Worm (Caenorhabditis elegans) whole organism, L1 larva: ENCODE measurements around the gene let-70.

ENCODE experiments used
- C16A3.4 ChIP-seq: fragments of 150-350 bp; optimal IDR thresholded peaks from 2 replicates; lab custom pipeline; 2014; ENCODE audit warnings: missing biosample characterization, missing genetic modification characterization
- Y116A8C.19 ChIP-seq: sonication (generic microtip); optimal IDR thresholded peaks from 2 replicates; lab custom pipeline; 2016; ENCODE audit warnings: missing compliant biosample characterization, missing genetic modification characterization, borderline replicate concordance
- aha-1 ChIP-seq: fragments of 150-350 bp; optimal IDR thresholded peaks from 2 replicates; lab custom pipeline; 2014; ENCODE audit warnings: missing biosample characterization, missing genetic modification characterization
- alr-1 ChIP-seq: fragments of 200-800 bp; sonication (Bioruptor generic); optimal IDR thresholded peaks from 2 replicates; lab custom pipeline; 2018; ENCODE audit warnings: borderline replicate concordance, mild to moderate bottlenecking, missing genetic modification characterization, missing compliant biosample characterization
- aly-2 ChIP-seq: fragments of 150-350 bp; optimal IDR thresholded peaks from 2 replicates; lab custom pipeline; 2014; ENCODE audit warnings: missing biosample characterization, missing genetic modification characterization
- blmp-1 ChIP-seq: fragments of 150-350 bp; optimal IDR thresholded peaks from 2 replicates; lab custom pipeline; 2014; ENCODE audit warnings: missing biosample characterization, missing genetic modification characterization
- ceh-63 ChIP-seq: fragments of 200-800 bp; sonication (Bioruptor generic); optimal IDR thresholded peaks from 2 replicates; lab custom pipeline; 2018; ENCODE audit warnings: mild to moderate bottlenecking, missing genetic modification characterization, missing compliant biosample characterization
- ceh-82 ChIP-seq, 3 experiments: fragments of 150-350 bp in 1 of 3; sonication (generic microtip) in 2 of 3; optimal IDR thresholded peaks; 2 replicates each; lab custom pipeline; 2014 to 2017; ENCODE audit warnings: missing biosample characterization in 3 of 3, missing genetic modification characterization in 3 of 3
- ceh-88 ChIP-seq: fragments of 200-800 bp; sonication (Bioruptor generic); IDR thresholded peaks from 2 replicates; pipeline ENCODE4 v1.3.6; 2022; ENCODE audit warnings: missing genetic modification characterization, missing compliant biosample characterization
- ceh-90 ChIP-seq: sonication (generic microtip); optimal IDR thresholded peaks from 2 replicates; lab custom pipeline; 2016; ENCODE audit warnings: missing genetic modification characterization, missing compliant biosample characterization
- dpl-1 ChIP-seq, 3 experiments: fragments of 150-350 bp in 2 of 3; sonication (generic microtip) in 1 of 3; optimal IDR thresholded peaks; 2 replicates each; lab custom pipeline; 2014 to 2017; ENCODE audit warnings: missing biosample characterization in 3 of 3, missing genetic modification characterization in 3 of 3, missing genetic modification reagents in 3 of 3
- dsc-1 ChIP-seq: sonication (generic microtip); optimal IDR thresholded peaks from 2 replicates; lab custom pipeline; 2016; ENCODE audit warnings: mild to moderate bottlenecking, missing genetic modification characterization, missing compliant biosample characterization
- efl-1 ChIP-seq, 4 experiments: fragments of 150-350 bp; optimal IDR thresholded peaks in 3 of 4; peaks in 1 of 4; 1 replicate in 1 of 4; 2 replicates in 3 of 4; lab custom pipeline; 2014; ENCODE audit warnings: missing biosample characterization in 2 of 4, missing genetic modification characterization in 2 of 4, missing genetic modification reagents in 2 of 4
- egl-13 ChIP-seq: sonication (generic microtip); optimal IDR thresholded peaks from 2 replicates; lab custom pipeline; 2016; ENCODE audit warnings: missing genotype, missing genetic modification reagents, missing genetic modification characterization, missing compliant biosample characterization
- egl-27 ChIP-seq, 2 experiments: fragments of 150-350 bp in 1 of 2; sonication (generic microtip); optimal IDR thresholded peaks; 3 replicates each; lab custom pipeline; 2017 to 2018; ENCODE audit warnings: missing biosample characterization in 2 of 2, missing genetic modification characterization in 2 of 2, missing genetic modification reagents in 2 of 2
- elt-2 ChIP-seq: sonication (generic microtip); optimal IDR thresholded peaks from 2 replicates; lab custom pipeline; 2016; ENCODE audit warnings: missing genetic modification characterization, mild to moderate bottlenecking, inconsistent platforms, missing compliant biosample characterization, missing genetic modification reagents
- elt-3 ChIP-seq, 6 experiments: fragments of 150-350 bp in 1 of 6; sonication (generic microtip); optimal IDR thresholded peaks; 2 replicates each; lab custom pipeline; 2017 to 2018; ENCODE audit warnings: missing biosample characterization in 6 of 6, missing genetic modification characterization in 6 of 6, inconsistent platforms in 1 of 6
- ets-5 ChIP-seq: fragments of 200-800 bp; sonication (Bioruptor generic); IDR thresholded peaks from 2 replicates; pipeline ENCODE4 v1.3.6; 2022; ENCODE audit warnings: missing genetic modification characterization, missing compliant biosample characterization
- fkh-10 ChIP-seq: sonication (generic microtip); optimal IDR thresholded peaks from 2 replicates; lab custom pipeline; 2017; ENCODE audit warnings: missing biosample characterization, missing genetic modification reagents, missing genetic modification characterization
- fkh-4 ChIP-seq: sonication (generic microtip); optimal IDR thresholded peaks from 2 replicates; lab custom pipeline; 2016; ENCODE audit warnings: missing compliant biosample characterization, missing genetic modification characterization, borderline replicate concordance
- fkh-8 ChIP-seq: sonication (generic microtip); optimal IDR thresholded peaks from 2 replicates; lab custom pipeline; 2016; ENCODE audit warnings: mild to moderate bottlenecking, missing genetic modification characterization, missing compliant biosample characterization
- grh-1 ChIP-seq: fragments of 200-800 bp; sonication (Bioruptor generic); IDR thresholded peaks from 2 replicates; pipeline ENCODE4 v1.3.6; 2022; ENCODE audit warnings: missing genetic modification reagents, missing genetic modification characterization, missing compliant biosample characterization
- hpl-2 ChIP-seq: fragments of 150-350 bp; optimal IDR thresholded peaks from 2 replicates; lab custom pipeline; 2014; ENCODE audit warnings: missing biosample characterization, missing genetic modification reagents, missing genetic modification characterization
- jun-1 ChIP-seq: fragments of 150-350 bp; optimal IDR thresholded peaks from 2 replicates; lab custom pipeline; 2014; ENCODE audit warnings: missing biosample characterization, missing genetic modification reagents, missing genetic modification characterization
- lin-13 ChIP-seq: fragments of 150-350 bp; optimal IDR thresholded peaks from 2 replicates; lab custom pipeline; 2014; ENCODE audit warnings: missing biosample characterization, missing genetic modification reagents, missing genetic modification characterization
- lin-35 ChIP-seq, 2 experiments: fragments of 150-350 bp; optimal IDR thresholded peaks; 2 replicates each; lab custom pipeline; 2014; ENCODE audit warnings: missing biosample characterization in 2 of 2, missing genetic modification characterization in 2 of 2, missing genetic modification reagents in 2 of 2
- lin-39 ChIP-seq: fragments of 150-350 bp; optimal IDR thresholded peaks from 2 replicates; lab custom pipeline; 2014; ENCODE audit warnings: missing biosample characterization, missing genetic modification reagents, missing genetic modification characterization
- lsy-2 ChIP-seq, 2 experiments: fragments of 150-350 bp; optimal IDR thresholded peaks; 2 replicates each; lab custom pipeline; 2014; ENCODE audit warnings: missing biosample characterization in 2 of 2, missing genetic modification characterization in 2 of 2
- mef-2 ChIP-seq: fragments of 150-350 bp; optimal IDR thresholded peaks from 2 replicates; lab custom pipeline; 2014; ENCODE audit warnings: missing biosample characterization, missing genetic modification characterization
- mep-1 ChIP-seq: fragments of 150-350 bp; optimal IDR thresholded peaks from 2 replicates; lab custom pipeline; 2014; ENCODE audit warnings: missing biosample characterization, missing genetic modification characterization
- nhr-11 ChIP-seq: fragments of 150-350 bp; optimal IDR thresholded peaks from 2 replicates; lab custom pipeline; 2014; ENCODE audit warnings: missing biosample characterization, missing genetic modification characterization
- nhr-12 ChIP-seq: sonication (generic microtip); optimal IDR thresholded peaks from 2 replicates; lab custom pipeline; 2017; ENCODE audit warnings: missing biosample characterization, missing genetic modification characterization
- nhr-20 ChIP-seq: sonication (generic microtip); optimal IDR thresholded peaks from 2 replicates; lab custom pipeline; 2016; ENCODE audit warnings: mild to moderate bottlenecking, missing genetic modification characterization, missing compliant biosample characterization
- nhr-237 ChIP-seq: fragments of 150-350 bp; optimal IDR thresholded peaks from 2 replicates; lab custom pipeline; 2014; ENCODE audit warnings: missing biosample characterization, missing genetic modification characterization
- nhr-28 ChIP-seq: fragments of 150-350 bp; optimal IDR thresholded peaks from 2 replicates; lab custom pipeline; 2014; ENCODE audit warnings: missing biosample characterization, missing genetic modification characterization
- nhr-47 ChIP-seq: sonication (generic microtip); optimal IDR thresholded peaks from 2 replicates; lab custom pipeline; 2016; ENCODE audit warnings: mild to moderate bottlenecking, missing genetic modification characterization, moderate library complexity, missing compliant biosample characterization
- nhr-71 ChIP-seq: sonication (generic microtip); optimal IDR thresholded peaks from 2 replicates; lab custom pipeline; 2016; ENCODE audit warnings: mild to moderate bottlenecking, missing genetic modification characterization, moderate library complexity, missing compliant biosample characterization
- nhr-77 ChIP-seq: fragments of 150-350 bp; optimal IDR thresholded peaks from 2 replicates; lab custom pipeline; 2014; ENCODE audit warnings: missing biosample characterization, missing genetic modification characterization
- nhr-90 ChIP-seq: sonication (generic microtip); optimal IDR thresholded peaks from 2 replicates; lab custom pipeline; 2016; ENCODE audit warnings: mild to moderate bottlenecking, missing genetic modification characterization, missing compliant biosample characterization; ENCODE audit not compliant: poor library complexity
- pag-3 ChIP-seq: sonication (generic microtip); optimal IDR thresholded peaks from 2 replicates; lab custom pipeline; 2017; ENCODE audit warnings: missing genetic modification characterization, mild to moderate bottlenecking, missing compliant biosample characterization, antibody characterized with exemption, borderline replicate concordance; ENCODE audit not compliant: insufficient read depth
- skn-1 ChIP-seq: fragments of 150-350 bp; optimal IDR thresholded peaks from 2 replicates; lab custom pipeline; 2014; ENCODE audit warnings: missing biosample characterization, missing genetic modification characterization
- snu-23 ChIP-seq: sonication (generic microtip); optimal IDR thresholded peaks from 2 replicates; lab custom pipeline; 2016; ENCODE audit warnings: missing genetic modification characterization, missing compliant biosample characterization
- sox-4 ChIP-seq: sonication (generic microtip); optimal IDR thresholded peaks from 2 replicates; lab custom pipeline; 2016; ENCODE audit warnings: missing genetic modification characterization, missing compliant biosample characterization
- sptf-1 ChIP-seq: fragments of 150-350 bp; optimal IDR thresholded peaks from 2 replicates; lab custom pipeline; 2014; ENCODE audit warnings: missing biosample characterization, missing genetic modification characterization
- sup-37 ChIP-seq: fragments of 200-800 bp; sonication (Bioruptor generic); optimal IDR thresholded peaks from 2 replicates; lab custom pipeline; 2018; ENCODE audit warnings: mild to moderate bottlenecking, missing genetic modification characterization, missing compliant biosample characterization
- unc-130 ChIP-seq: fragments of 150-350 bp; optimal IDR thresholded peaks from 2 replicates; lab custom pipeline; 2017; ENCODE audit warnings: missing biosample characterization, missing genetic modification characterization, inconsistent platforms
- unc-62 ChIP-seq: fragments of 150-350 bp; optimal IDR thresholded peaks from 2 replicates; lab custom pipeline; 2014; ENCODE audit warnings: missing biosample characterization, missing genetic modification reagents, missing genetic modification characterization
- unc-86 ChIP-seq: sonication (generic microtip); optimal IDR thresholded peaks from 2 replicates; lab custom pipeline; 2016; ENCODE audit warnings: missing genetic modification characterization, missing compliant biosample characterization
- unc-98 ChIP-seq: fragments of 200-800 bp; sonication (Bioruptor generic); IDR thresholded peaks from 2 replicates; pipeline ENCODE4 v1.3.6; 2022; ENCODE audit warnings: missing genetic modification characterization, missing compliant biosample characterization
- xbp-1 ChIP-seq: sonication (generic microtip); optimal IDR thresholded peaks from 2 replicates; lab custom pipeline; 2016; ENCODE audit warnings: missing genetic modification characterization, missing compliant biosample characterization
- ztf-11 ChIP-seq, 2 experiments: sonication (generic microtip); optimal IDR thresholded peaks; 2 replicates each; lab custom pipeline; 2016 to 2017; ENCODE audit warnings: missing genetic modification characterization in 2 of 2, missing biosample characterization in 1 of 2, missing compliant biosample characterization in 1 of 2

The let-70 gene

DNA sequence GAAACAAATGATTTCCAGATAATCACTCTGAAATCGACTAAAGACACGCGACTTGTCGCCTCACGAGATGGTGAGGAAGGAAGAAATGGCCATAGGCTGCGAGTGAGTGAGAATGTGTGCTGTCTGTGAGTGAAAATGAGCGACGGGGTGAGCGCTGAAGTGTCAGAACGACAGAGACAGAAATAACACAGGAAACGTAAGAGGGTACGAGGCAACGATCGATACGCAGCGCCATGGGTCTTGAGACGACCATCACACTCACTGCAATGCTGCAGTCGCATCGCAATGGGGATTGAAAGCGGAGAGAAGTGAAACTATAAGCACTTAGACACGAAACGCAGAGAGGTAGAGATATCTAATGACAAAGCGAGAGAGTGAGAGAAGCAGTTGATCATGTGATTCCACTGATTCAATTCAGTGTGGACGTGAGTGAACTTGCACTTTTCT, 759 bp upstream of the let-70 start (continued):
- peak; percentile 42 for TF ChIP-seq sup-37
- TF ChIP-seq xbp-1 (tag; lab: Kevin White, UChicago) = peak; percentile 94
- TF ChIP-seq sptf-1 (tag; lab: Kevin White, UChicago) = no peak
- peak; percentile 91 for TF ChIP-seq C16A3.4 (tag; lab: Kevin White, UChicago)
- peak; percentile 86 for TF ChIP-seq blmp-1 (tag; lab: Kevin White, UChicago)
- no peak for TF ChIP-seq nhr-28
- peak; percentile 84 for TF ChIP-seq mef-2 (tag; lab: Kevin White, UChicago)
- TF ChIP-seq ztf-11 (tag; optimal IDR thresholded peaks at IDR 0.05; lab: Kevin White, UChicago) = peak in 1 of 2 experiments; percentile 77
- TF ChIP-seq nhr-12 (tag; lab: Kevin White, UChicago) = no peak
- TF ChIP-seq nhr-90 (tag; lab: Kevin White, UChicago) = peak; percentile 90
- no peak for TF ChIP-seq pag-3
- TF ChIP-seq elt-3 (tag; optimal IDR thresholded peaks at IDR 0.05; lab: Kevin White, UChicago) = peak in 4 of 6 experiments; percentile 28 to 90 (median 75)
- TF ChIP-seq hpl-2 (GFP tag; lab: Kevin White, UChicago) = peak; percentile 54
- peak; percentile 80 to 92 (median 90) for TF ChIP-seq ceh-82 (tag; optimal IDR thresholded peaks at IDR 0.05; lab: Kevin White, UChicago)
- peak; percentile 57 for TF ChIP-seq fkh-4 (tag; lab: Kevin White, UChicago)
- 0 out of 2 replicates have a peak, but pooled peaks have one; percentile 52 for TF ChIP-seq ceh-88 (GFP tag; lab: Robert Waterston, UW)
- no peak for TF ChIP-seq ceh-90 (tag; lab: Kevin White, UChicago)
- TF ChIP-seq aha-1 (tag; lab: Kevin White, UChicago) = peak; percentile 42
- TF ChIP-seq ceh-63 (GFP tag; lab: Kevin White, UChicago) = no peak
- peak; percentile 93 for TF ChIP-seq dsc-1
- peak; percentile 96 for TF ChIP-seq nhr-47
- TF ChIP-seq nhr-20 (tag; lab: Kevin White, UChicago) = peak; percentile 96
- peak; percentile 76 for TF ChIP-seq grh-1
- peak; percentile 97 for TF ChIP-seq fkh-8 (tag; lab: Kevin White, UChicago)
- TF ChIP-seq ets-5 = no peak
- TF ChIP-seq nhr-77 = peak; percentile 95
- no peak; the same call in 1 of the 2 replicates for TF ChIP-seq unc-98 (GFP tag; lab: Robert Waterston, UW)
- peak; percentile 91 to 94 for TF ChIP-seq lsy-2 (tag; optimal IDR thresholded peaks at IDR 0.05; lab: Kevin White, UChicago)
- peak; percentile 83 for TF ChIP-seq lin-39 (tag; lab: Kevin White, UChicago)
- peak; percentile 96 for TF ChIP-seq mep-1 (tag; lab: Kevin White, UChicago)
- peak; percentile 73 for TF ChIP-seq aly-2 (tag; lab: Kevin White, UChicago)
- peak; percentile 92 for TF ChIP-seq jun-1
- peak; percentile 93 for TF ChIP-seq unc-130 (tag; lab: Kevin White, UChicago)
- no peak for TF ChIP-seq unc-62 (GFP tag; lab: Kevin White, UChicago)
- peak; percentile 73 for TF ChIP-seq skn-1 (tag; lab: Kevin White, UChicago)
- no peak for TF ChIP-seq alr-1 (tag; lab: Kevin White, UChicago)
- peak; percentile 69 to 75 (median 73) for TF ChIP-seq dpl-1 (GFP tag; optimal IDR thresholded peaks at IDR 0.05; lab: Kevin White, UChicago)
- TF ChIP-seq lin-35 (GFP tag; optimal IDR thresholded peaks at IDR 0.05; lab: Kevin White, UChicago) = peak; percentile 85 to 87
- peak; percentile 92 for TF ChIP-seq unc-86 (tag; lab: Kevin White, UChicago)
- TF ChIP-seq nhr-237 (tag; lab: Kevin White, UChicago) = peak; percentile 91
- TF ChIP-seq egl-27 (tag; optimal IDR thresholded peaks at IDR 0.05; lab: Kevin White, UChicago) = peak; percentile 32 to 66
- TF ChIP-seq snu-23 = peak; percentile 98
- peak; percentile 92 for TF ChIP-seq fkh-10 (GFP tag; lab: Kevin White, UChicago)
- TF ChIP-seq elt-2 (tag; lab: Kevin White, UChicago) = peak; percentile 65
- peak; percentile 91 for TF ChIP-seq egl-13
- peak; percentile 65 for TF ChIP-seq sox-4 (tag; lab: Kevin White, UChicago)
- peak; percentile 86 to 92 for TF ChIP-seq efl-1 (optimal IDR thresholded peaks at IDR 0.05; lab: Kevin White, UChicago)
- peak; percentile 67 to 97 for TF ChIP-seq efl-1 (GFP tag; optimal IDR thresholded peaks at IDR 0.05 in 1 of 2; lab: Kevin White, UChicago)
- TF ChIP-seq lin-13 (GFP tag; lab: Kevin White, UChicago) = peak; percentile 93
- peak; percentile 90 for TF ChIP-seq nhr-11 (tag; lab: Kevin White, UChicago)
- TF ChIP-seq Y116A8C.19 (tag; lab: Kevin White, UChicago) = no peak
- TF ChIP-seq nhr-71 (tag; lab: Kevin White, UChicago) = peak; percentile 99
